Fruit fly (Drosophila melanogaster) whole organism, pupa: Measurements from ENCODE around the gene CG9702.

Source experiments
- CG10348 ChIP-seq: fragments of 200-800 bp; sonication (Bioruptor generic); IDR thresholded peaks from 2 replicates; pipeline ENCODE4 v1.3.6; 2022; ENCODE audit warnings: missing biosample characterization, missing genetic modification characterization
- CG13204 ChIP-seq: fragments of 200-800 bp; sonication (Bioruptor generic); optimal IDR thresholded peaks from 2 replicates; lab custom pipeline; 2018; ENCODE audit warnings: missing biosample characterization, mild to moderate bottlenecking, missing genetic modification characterization, moderate library complexity
- CG32121 ChIP-seq: fragments of 200-800 bp; sonication (Bioruptor generic); IDR thresholded peaks from 2 replicates; pipeline ENCODE4 v1.3.6; 2022; ENCODE audit warnings: missing biosample characterization, missing genetic modification characterization
- CG34367 ChIP-seq: fragments of 200-800 bp; sonication (Bioruptor generic); optimal IDR thresholded peaks from 2 replicates; lab custom pipeline; 2018; ENCODE audit warnings: missing biosample characterization, mild to moderate bottlenecking, missing genetic modification characterization
- CG8159 ChIP-seq: fragments of 200-800 bp; sonication (Bioruptor generic); optimal IDR thresholded peaks from 3 replicates; lab custom pipeline; 2018; ENCODE audit warnings: missing biosample characterization, mild to moderate bottlenecking, missing genetic modification characterization, moderate library complexity
- CG8301 ChIP-seq: fragments of 200-800 bp; sonication (Bioruptor generic); optimal IDR thresholded peaks from 2 replicates; lab custom pipeline; 2018; ENCODE audit warnings: missing biosample characterization, mild to moderate bottlenecking, missing genetic modification characterization
- CG9948 ChIP-seq: fragments of 200-800 bp; sonication (Bioruptor generic); optimal IDR thresholded peaks from 2 replicates; lab custom pipeline; 2018; ENCODE audit warnings: missing biosample characterization, mild to moderate bottlenecking, missing genetic modification characterization, moderate library complexity
- EcR ChIP-seq: fragments of 200-800 bp; sonication (Bioruptor generic); optimal IDR thresholded peaks from 3 replicates; lab custom pipeline; 2019; ENCODE audit warnings: missing biosample characterization, missing genetic modification characterization, mild to moderate bottlenecking, moderate library complexity, missing genetic modification reagents
- Pif1A ChIP-seq: fragments of 200-800 bp; sonication (Bioruptor generic); optimal IDR thresholded peaks from 3 replicates; lab custom pipeline; 2016; ENCODE audit warnings: missing biosample characterization, missing genetic modification characterization
- Pif1B ChIP-seq: fragments of 200-800 bp; sonication (Bioruptor generic); optimal IDR thresholded peaks from 3 replicates; lab custom pipeline; 2016; ENCODE audit warnings: missing biosample characterization, missing genetic modification characterization
- gl ChIP-seq: fragments of 200-800 bp; sonication (Bioruptor generic); optimal IDR thresholded peaks from 2 replicates; lab custom pipeline; 2018; ENCODE audit warnings: missing biosample characterization, mild to moderate bottlenecking, missing genetic modification characterization
- rn ChIP-seq: fragments of 200-800 bp; sonication (Bioruptor generic); IDR thresholded peaks from 2 replicates; pipeline ENCODE4 v1.3.6; 2022; ENCODE audit warnings: missing biosample characterization, missing genetic modification characterization

dm6 chr3R:30596704-30597103 lies 17.5 kb downstream of the CG9702 start, which contains the start of gene CG31019:
- TF ChIP-seq Pif1B (GFP tag; lab: Kevin White, UChicago) = no peak
- no peak for TF ChIP-seq Pif1A
- TF ChIP-seq EcR (GFP tag; lab: Kevin White, UChicago) = no peak
- TF ChIP-seq gl = no peak
- no peak for TF ChIP-seq CG34367
- TF ChIP-seq CG8159 (tag; lab: Kevin White, UChicago) = no peak
- TF ChIP-seq CG8301 (tag; lab: Kevin White, UChicago) = no peak
- TF ChIP-seq CG32121 (GFP tag; lab: Robert Waterston, UW) = no peak
- TF ChIP-seq CG10348 = no peak
- no peak for TF ChIP-seq CG9948 (tag; lab: Kevin White, UChicago)
- no peak for TF ChIP-seq CG13204 (GFP tag; lab: Kevin White, UChicago)
- TF ChIP-seq rn (GFP tag; lab: Robert Waterston, UW) = no peak
